Worm (Caenorhabditis elegans): Measurements from ENCODE around the gene C16B8.4.

DNA sequence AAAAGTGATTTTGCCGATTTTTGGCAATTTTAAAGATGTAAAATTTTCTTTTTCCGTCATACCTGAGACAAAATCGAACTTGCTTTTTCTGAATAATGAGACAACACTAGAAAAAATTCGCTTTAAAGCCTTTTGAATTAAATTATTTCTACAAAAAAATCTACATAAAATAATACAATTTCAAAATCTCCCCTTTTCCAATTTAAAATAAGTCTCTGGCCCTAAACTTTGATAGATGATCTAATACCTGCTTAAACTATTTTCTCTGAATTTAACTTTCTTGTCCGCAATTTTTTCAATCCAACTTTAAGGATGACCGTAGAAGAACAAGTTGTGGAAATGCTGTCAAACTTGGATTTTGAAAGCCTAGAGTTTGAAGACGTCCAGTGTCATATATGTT, 29.8 kb upstream of the C16B8.4 start, which contains the start of gene R02E12.12:
- no peak for TF ChIP-seq nhr-237 (tag; optimal IDR thresholded peaks at IDR 0.05)
- no peak for TF ChIP-seq lin-13 (tag; optimal IDR thresholded peaks at IDR 0.05)
- TF ChIP-seq snpc-4 (tag; optimal IDR thresholded peaks at IDR 0.05): no peak
- TF ChIP-seq nhr-12 (tag; optimal IDR thresholded peaks at IDR 0.05): no peak
